Worm (Caenorhabditis elegans): ENCODE results near the gene dhs-12.

dhs-12 gene

ce11 chrIV:10148938-10149337, 6.7 kb downstream of the dhs-12 start, which contains the start of gene pigs-1:
Gene pigs-1 (minus strand): TSS chrIV:10149038.
- no peak for TF ChIP-seq nhr-2 (tag; optimal IDR thresholded peaks at IDR 0.05)
- no peak for TF ChIP-seq zip-8 (tag; optimal IDR thresholded peaks at IDR 0.05)
- TF ChIP-seq snpc-4 (tag; optimal IDR thresholded peaks at IDR 0.05), result no peak
- no peak for TF ChIP-seq ceh-43 (GFP tag; optimal IDR thresholded peaks at IDR 0.05)
- TF ChIP-seq lin-32 (GFP tag; optimal IDR thresholded peaks at IDR 0.05), result no peak
- TF ChIP-seq nhr-237 (tag; optimal IDR thresholded peaks at IDR 0.05), result no peak
- no peak for TF ChIP-seq ztf-11 (tag; optimal IDR thresholded peaks at IDR 0.05)
- no peak for TF ChIP-seq mab-5 (tag; optimal IDR thresholded peaks at IDR 0.05)
- no peak for TF ChIP-seq M03D4.4 (tag; optimal IDR thresholded peaks at IDR 0.05)
- no peak for TF ChIP-seq unc-120 (tag; optimal IDR thresholded peaks at IDR 0.05; ENCODE audit: poor library complexity, severe bottlenecking)
- no peak for TF ChIP-seq bed-3 (GFP tag; optimal IDR thresholded peaks at IDR 0.05)
- no peak for TF ChIP-seq sem-2 (GFP tag; optimal IDR thresholded peaks at IDR 0.05)
- no peak for TF ChIP-seq tbx-8 (GFP tag; optimal IDR thresholded peaks at IDR 0.05)
- TF ChIP-seq flh-1 (GFP tag; optimal IDR thresholded peaks at IDR 0.05), result no peak
- no peak for TF ChIP-seq nhr-76 (tag; optimal IDR thresholded peaks at IDR 0.05)
- TF ChIP-seq nhr-28 (tag; optimal IDR thresholded peaks at IDR 0.05), result no peak
- TF ChIP-seq ham-2 (GFP tag; optimal IDR thresholded peaks at IDR 0.05), result no peak
- no peak for TF ChIP-seq ceh-39 (tag; optimal IDR thresholded peaks at IDR 0.05)
- TF ChIP-seq elt-3 (tag; optimal IDR thresholded peaks at IDR 0.05), result no peak

- TF ChIP-seq hlh-1 (tag; optimal IDR thresholded peaks at IDR 0.05) (no peak), ceh-43 (GFP tag; optimal IDR thresholded peaks at IDR 0.05) (no peak), ham-2 (GFP tag; optimal IDR thresholded peaks at IDR 0.05) (no peak), lin-32 (GFP tag; optimal IDR thresholded peaks at IDR 0.05) (no peak), ces-1 (GFP tag; optimal IDR thresholded peaks at IDR 0.05) (peak; percentile 83), nhr-28 (tag; optimal IDR thresholded peaks at IDR 0.05) (no peak), cnd-1 (tag; optimal IDR thresholded peaks at IDR 0.05) (no peak), sptf-1 (tag; optimal IDR thresholded peaks at IDR 0.05) (peak; percentile 27)
Observed at ce11 chrIV:10150552-10151004, 8.3 kb downstream of the dhs-12 start, which contains the start of gene tsp-12. Gene tsp-12 (minus strand): TSS chrIV:10150602.

DNA sequence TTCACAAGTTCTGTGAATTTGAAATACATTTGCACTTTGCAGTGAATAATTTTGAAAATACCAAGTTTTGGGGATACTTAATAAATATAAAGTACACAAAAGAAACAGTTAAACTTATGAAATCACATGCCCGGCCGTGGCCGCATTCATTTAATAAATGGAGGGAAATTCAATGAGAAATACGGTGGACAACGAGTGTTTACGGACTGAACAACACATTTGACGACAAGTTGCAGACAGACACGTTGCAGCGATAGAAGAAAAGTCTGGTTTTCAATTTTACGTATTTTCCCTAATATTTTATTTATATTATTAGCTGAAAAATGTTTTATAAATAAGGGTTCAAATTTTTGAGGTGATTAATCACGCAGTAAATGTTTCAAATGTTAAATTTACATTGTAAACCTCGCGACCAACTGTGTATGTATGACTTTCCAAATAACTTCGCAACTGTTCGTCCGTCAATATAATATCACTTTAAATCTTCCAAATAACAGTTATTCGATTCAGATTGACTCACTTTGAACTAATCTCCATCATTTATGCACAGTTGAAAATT, 9.3 kb downstream of the dhs-12 start, which contains the start of gene copg-1:
TSS of gene copg-1 (plus strand) at position 509 of the 559 bp plus-strand sequence.
- TF ChIP-seq nhr-2 (tag; optimal IDR thresholded peaks at IDR 0.05), result peak; percentile 28
- TF ChIP-seq lin-13 (tag; optimal IDR thresholded peaks at IDR 0.05), result no peak
- peak; percentile 92 for TF ChIP-seq lsy-2 (tag; optimal IDR thresholded peaks at IDR 0.05)
- peak; percentile 92 for TF ChIP-seq ces-1 (GFP tag; optimal IDR thresholded peaks at IDR 0.05)
- TF ChIP-seq nhr-12 (tag; optimal IDR thresholded peaks at IDR 0.05), result no peak
- no peak for TF ChIP-seq mls-2 (tag; optimal IDR thresholded peaks at IDR 0.05)
- no peak for TF ChIP-seq cnd-1 (tag; optimal IDR thresholded peaks at IDR 0.05)

DNA sequence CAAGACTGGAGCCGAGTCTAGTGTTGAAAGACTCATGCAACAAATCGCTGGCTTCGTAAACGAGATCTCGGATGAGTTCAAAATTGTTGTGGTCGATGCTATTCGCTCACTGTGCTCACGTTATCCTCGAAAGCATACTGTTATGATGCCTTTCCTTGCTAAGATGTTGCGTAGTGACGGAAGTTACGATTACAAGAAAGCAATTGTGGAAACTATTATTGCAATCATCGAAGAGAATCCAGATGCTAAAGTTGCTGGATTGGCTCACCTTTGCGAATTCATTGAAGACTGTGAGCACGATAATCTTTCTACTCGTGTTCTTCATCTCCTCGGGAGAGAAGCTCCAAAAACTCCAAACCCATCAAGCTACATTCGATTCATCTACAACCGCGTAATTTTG, 11.2 kb downstream of the dhs-12 start:
- no peak for TF ChIP-seq flh-1 (GFP tag; optimal IDR thresholded peaks at IDR 0.05)
- TF ChIP-seq ces-1 (GFP tag; optimal IDR thresholded peaks at IDR 0.05), result no peak
- no peak for TF ChIP-seq nhr-2 (tag; optimal IDR thresholded peaks at IDR 0.05)
- no peak for TF ChIP-seq elt-1 (tag; optimal IDR thresholded peaks at IDR 0.05; ENCODE audit: borderline replicate concordance, insufficient read depth)
- TF ChIP-seq hlh-1 (tag; optimal IDR thresholded peaks at IDR 0.05), result no peak
- no peak for TF ChIP-seq zip-8 (tag; optimal IDR thresholded peaks at IDR 0.05)
- no peak for TF ChIP-seq snpc-4 (tag; optimal IDR thresholded peaks at IDR 0.05)
- TF ChIP-seq lsy-2 (tag; optimal IDR thresholded peaks at IDR 0.05), result no peak
- no peak for TF ChIP-seq sem-2 (GFP tag; optimal IDR thresholded peaks at IDR 0.05)
- no peak for TF ChIP-seq nhr-12 (tag; optimal IDR thresholded peaks at IDR 0.05)

DNA sequence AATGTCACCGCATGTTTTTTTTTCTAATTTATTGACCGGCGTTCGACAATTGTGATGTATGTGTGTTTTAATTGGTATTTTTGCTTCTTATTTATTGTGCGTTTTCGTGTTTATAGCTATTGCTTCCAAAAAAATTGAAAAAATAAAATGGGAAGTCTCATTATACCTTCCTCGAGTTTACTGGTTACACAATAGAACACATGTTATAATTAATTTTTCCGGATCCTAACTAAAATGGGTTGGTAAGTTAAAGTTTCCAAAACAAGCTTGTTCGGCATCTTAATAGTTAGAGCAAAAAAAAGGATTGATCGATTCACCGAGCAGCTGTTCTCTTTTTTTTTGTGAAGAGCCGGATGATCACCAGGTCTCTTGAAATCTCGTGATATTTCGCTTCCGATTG, 13.2 kb downstream of the dhs-12 start, which contains the start of gene ttr-54:
TSS of gene ttr-54 (plus strand) at position 301 of the 400 bp plus-strand sequence.
- TF ChIP-seq M03D4.4 (tag; optimal IDR thresholded peaks at IDR 0.05), result no peak
- TF ChIP-seq unc-39 (tag; optimal IDR thresholded peaks at IDR 0.05), result no peak
- TF ChIP-seq hlh-1 (tag; optimal IDR thresholded peaks at IDR 0.05), result peak; percentile 56
- no peak for TF ChIP-seq ceh-83 (GFP tag; optimal IDR thresholded peaks at IDR 0.05)
- no peak for TF ChIP-seq ceh-43 (GFP tag; optimal IDR thresholded peaks at IDR 0.05)
- no peak for TF ChIP-seq mls-2 (tag; optimal IDR thresholded peaks at IDR 0.05)
- no peak for TF ChIP-seq unc-120 (tag; optimal IDR thresholded peaks at IDR 0.05; ENCODE audit: poor library complexity, severe bottlenecking)
- TF ChIP-seq pha-4 (tag; optimal IDR thresholded peaks at IDR 0.05), result no peak

Measured in whole organism, mixed stage, embryonic.